Fruit fly (Drosophila melanogaster) whole organism, wandering third instar larva: ENCODE measurements around the gene CG10031.

Source experiments
- Hr78 ChIP-seq: fragments of >200 bp; optimal IDR thresholded peaks from 2 replicates; lab custom pipeline; 2017; ENCODE audit warnings: missing biosample characterization, missing genetic modification characterization
- Jra ChIP-seq: sonication (Bioruptor generic); optimal IDR thresholded peaks from 2 replicates; lab custom pipeline; 2016; ENCODE audit warnings: missing biosample characterization, missing genetic modification characterization
- Mio ChIP-seq: sonication (Bioruptor generic); optimal IDR thresholded peaks from 2 replicates; lab custom pipeline; 2016; ENCODE audit warnings: missing biosample characterization, missing genetic modification characterization
- Rel ChIP-seq, 2 experiments: fragments of 200-800 bp; sonication (Bioruptor generic) in 1 of 2; optimal IDR thresholded peaks; 2 replicates in 1 of 2; 3 replicates in 1 of 2; lab custom pipeline; 2016 to 2019; ENCODE audit warnings: mild to moderate bottlenecking in 2 of 2, missing biosample characterization in 2 of 2, missing genetic modification characterization in 2 of 2, moderate library complexity in 1 of 2
- Vsx2 ChIP-seq: fragments of 200-300, 225-300 bp; sonication (Bioruptor generic); optimal IDR thresholded peaks from 2 replicates; lab custom pipeline; 2018; ENCODE audit warnings: missing biosample characterization, missing genetic modification characterization; ENCODE audit not compliant: partially characterized antibody
- jim ChIP-seq: fragments of 175-275, 200-325 bp; sonication (Bioruptor generic); optimal IDR thresholded peaks from 2 replicates; lab custom pipeline; 2016; ENCODE audit warnings: missing biosample characterization, mild to moderate bottlenecking, missing genetic modification characterization
- pan ChIP-seq: fragments of >200 bp; optimal IDR thresholded peaks from 2 replicates; lab custom pipeline; 2017
- usp ChIP-seq: fragments of >200 bp; optimal IDR thresholded peaks from 2 replicates; lab custom pipeline; 2017; ENCODE audit warnings: missing biosample characterization, missing genetic modification characterization

DNA sequence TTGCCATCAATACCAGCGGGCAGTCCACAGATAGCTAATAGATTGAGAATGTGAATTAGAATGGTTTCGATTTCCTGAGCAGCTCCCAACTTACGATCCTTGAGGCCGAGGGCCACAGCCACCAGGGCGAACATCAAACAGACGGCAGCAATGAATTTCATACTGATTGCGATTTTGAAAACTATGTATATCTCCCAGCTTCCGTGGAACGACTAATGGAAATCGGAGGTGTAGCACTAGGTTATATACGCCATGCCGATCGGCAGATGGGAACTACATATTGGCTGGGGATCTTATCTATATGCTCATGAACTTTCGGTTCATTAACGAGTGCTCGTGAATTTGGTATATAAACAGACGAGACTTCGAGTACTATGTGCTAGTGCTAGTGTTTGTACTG, 2.5 kb downstream of the CG10031 start, which contains the start of gene IM33:
- TF ChIP-seq Jra (GFP tag; lab: Kevin White, UChicago) = no peak
- no peak for TF ChIP-seq jim (GFP tag; lab: Kevin White, UChicago)
- TF ChIP-seq pan = no peak
- TF ChIP-seq Rel (GFP tag; optimal IDR thresholded peaks at IDR 0.05; lab: Kevin White, UChicago) = no peak
- TF ChIP-seq Rel (tag; optimal IDR thresholded peaks at IDR 0.05; lab: Kevin White, UChicago) = no peak
- TF ChIP-seq usp (GFP tag; lab: Kevin White, UChicago) = no peak
- TF ChIP-seq Hr78 (GFP tag; lab: Kevin White, UChicago) = no peak
- TF ChIP-seq Vsx2 = no peak
- no peak for TF ChIP-seq Mio (GFP tag; lab: Kevin White, UChicago)
